Fruit fly (Drosophila melanogaster) whole organism, wandering third instar larva: Measurements from ENCODE around the gene CG33483.

ENCODE experiments used
- Abd-B ChIP-seq: fragments of >200 bp; optimal IDR thresholded peaks from 2 replicates; lab custom pipeline; 2017; ENCODE audit warnings: missing biosample characterization, missing genetic modification characterization
- Dfd ChIP-seq: fragments of >200 bp; optimal IDR thresholded peaks from 2 replicates; lab custom pipeline; 2017; ENCODE audit warnings: missing biosample characterization, missing genetic modification characterization
- Hr83 ChIP-seq: fragments of 200-300 bp; sonication (Bioruptor generic); optimal IDR thresholded peaks from 2 replicates; lab custom pipeline; 2016; ENCODE audit warnings: missing biosample characterization, mild to moderate bottlenecking, missing genetic modification characterization, moderate library complexity; ENCODE audit not compliant: poor library complexity, severe bottlenecking
- OdsH ChIP-seq: fragments of 200-800 bp; sonication (Bioruptor generic); optimal IDR thresholded peaks from 2 replicates; lab custom pipeline; 2016; ENCODE audit warnings: missing biosample characterization, mild to moderate bottlenecking, missing genetic modification characterization
- dsf ChIP-seq: sonication (Bioruptor generic); optimal IDR thresholded peaks from 2 replicates; lab custom pipeline; 2016; ENCODE audit warnings: missing biosample characterization, missing genetic modification characterization, borderline replicate concordance
- sage ChIP-seq: fragments of 200-800 bp; sonication (Bioruptor generic); optimal IDR thresholded peaks from 2 replicates; lab custom pipeline; 2016; ENCODE audit warnings: missing biosample characterization, mild to moderate bottlenecking, missing genetic modification characterization

- TF ChIP-seq Hr83 (GFP tag; lab: Kevin White, UChicago) (no peak), sage (GFP tag; lab: Kevin White, UChicago) (no peak), Dfd (GFP tag; lab: Kevin White, UChicago) (no peak), Abd-B (no peak), dsf (no peak), OdsH (GFP tag; lab: Kevin White, UChicago) (no peak)
These were observed 50.1 kb downstream of the CG33483 start, which contains the start of gene tll for dm6 chr3R:30851843-30852365.
